Worm (Caenorhabditis elegans): ENCODE measurements around the gene kup-1.

DNA sequence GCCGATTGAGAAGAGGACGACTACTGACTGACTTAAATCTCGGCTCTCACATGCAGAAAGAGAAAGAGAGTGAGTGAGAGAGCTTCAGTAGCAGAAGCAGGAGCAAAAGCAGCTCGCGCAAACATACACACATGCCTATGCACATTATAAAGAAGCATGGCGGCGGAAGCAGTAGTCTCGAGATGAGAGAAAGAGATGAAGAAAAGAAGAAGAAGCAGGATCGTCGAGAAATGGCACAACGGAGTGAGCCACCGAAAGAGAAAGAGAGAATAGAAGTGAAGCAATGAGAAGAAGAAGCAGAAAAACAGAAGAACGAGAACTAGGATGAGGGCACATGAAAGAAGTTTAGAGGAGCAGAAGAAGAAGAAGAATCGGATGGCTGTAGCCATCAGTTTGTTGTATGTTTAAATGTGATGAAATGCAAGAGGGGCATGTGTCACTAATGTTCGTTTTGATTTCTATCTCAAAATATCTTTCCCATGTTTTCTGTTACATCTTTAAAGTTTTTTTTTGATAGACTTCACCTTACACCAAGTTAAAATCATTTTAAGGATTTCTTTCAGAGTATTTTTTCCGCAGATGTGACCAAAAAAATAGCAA is 13.7 kb downstream of the kup-1 start:
- TF ChIP-seq him-1 (tag; optimal IDR thresholded peaks at IDR 0.05) (peak; percentile 80), W03F9.2 (tag; optimal IDR thresholded peaks at IDR 0.05) (no peak)

Measured in whole organism, L4/young adult.